Worm (Caenorhabditis elegans) whole organism, L4/young adult: ENCODE data around the gene C53A5.17.

Experiments
- W03F9.2 ChIP-seq: fragments of 150-350 bp; optimal IDR thresholded peaks from 2 replicates; lab custom pipeline; 2014; ENCODE audit warnings: missing biosample characterization, missing genetic modification characterization
- dao-5 ChIP-seq: sonication (generic microtip); optimal IDR thresholded peaks from 2 replicates; lab custom pipeline; 2016; ENCODE audit warnings: missing genotype, missing genetic modification characterization, moderate library complexity, missing compliant biosample characterization
- him-1 ChIP-seq: sonication (generic microtip); optimal IDR thresholded peaks from 2 replicates; lab custom pipeline; 2016; ENCODE audit warnings: missing genotype, missing genetic modification reagents, missing genetic modification characterization, missing compliant biosample characterization

C53A5.17 gene

DNA sequence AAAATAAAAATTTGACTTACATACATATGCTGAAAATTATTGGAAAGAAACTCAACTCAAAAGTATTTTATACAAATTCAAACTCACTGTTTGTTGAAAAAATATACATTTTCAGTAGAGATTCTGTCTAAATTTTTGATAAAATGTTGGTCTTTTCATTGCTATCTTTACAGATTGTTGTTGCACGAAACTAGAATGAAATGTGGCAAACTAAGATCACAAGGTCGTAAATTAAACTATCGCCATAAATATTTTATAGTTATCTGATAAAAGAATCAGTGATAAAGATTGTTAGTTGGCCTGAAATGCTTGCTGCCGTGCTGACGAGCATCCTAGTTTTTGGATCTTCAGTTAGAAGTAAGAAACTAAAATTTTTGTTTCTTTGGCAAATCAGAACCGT lies 41.9 kb downstream of the C53A5.17 start, which contains the start of gene clec-55:
clec-55 (plus strand) TSS at position 301 of the 400 bp plus-strand sequence.
- TF ChIP-seq W03F9.2 (tag; lab: Kevin White, UChicago) (no peak), dao-5 (tag; lab: Kevin White, UChicago) (no peak), him-1 (no peak)

DNA sequence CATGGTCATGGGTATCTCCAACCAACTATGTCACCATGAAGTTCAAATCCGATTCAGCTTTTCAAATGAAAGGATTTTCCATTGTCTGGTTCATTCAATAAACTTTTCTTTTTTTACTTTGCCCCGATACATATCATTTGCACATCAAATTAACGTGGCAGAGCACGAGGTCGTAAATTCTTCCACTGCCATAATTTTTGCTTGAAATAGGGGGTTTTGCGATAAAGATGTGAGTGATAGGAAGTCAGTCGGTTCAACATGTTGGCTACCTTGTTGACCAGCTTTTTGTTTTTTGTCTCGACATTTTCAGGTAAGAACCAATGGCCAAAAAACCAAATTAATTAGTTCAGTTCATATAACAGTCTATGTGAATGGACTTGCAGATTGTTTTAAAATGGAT lies 44.2 kb downstream of the C53A5.17 start, which contains the start of gene clec-54:
clec-54 (plus strand) TSS at position 224 of the 400 bp plus-strand sequence.
- no peak for TF ChIP-seq him-1
- TF ChIP-seq W03F9.2 (tag; lab: Kevin White, UChicago) = no peak
- TF ChIP-seq dao-5 (tag; lab: Kevin White, UChicago) = no peak

ce11 chrV:14474099-14474498 lies 46.8 kb downstream of the C53A5.17 start, which contains the start of gene clec-56:
Gene clec-56 (plus strand): TSS chrV:14474399.
- TF ChIP-seq dao-5 (tag; lab: Kevin White, UChicago) (no peak), W03F9.2 (tag; lab: Kevin White, UChicago) (no peak), him-1 (no peak)

DNA sequence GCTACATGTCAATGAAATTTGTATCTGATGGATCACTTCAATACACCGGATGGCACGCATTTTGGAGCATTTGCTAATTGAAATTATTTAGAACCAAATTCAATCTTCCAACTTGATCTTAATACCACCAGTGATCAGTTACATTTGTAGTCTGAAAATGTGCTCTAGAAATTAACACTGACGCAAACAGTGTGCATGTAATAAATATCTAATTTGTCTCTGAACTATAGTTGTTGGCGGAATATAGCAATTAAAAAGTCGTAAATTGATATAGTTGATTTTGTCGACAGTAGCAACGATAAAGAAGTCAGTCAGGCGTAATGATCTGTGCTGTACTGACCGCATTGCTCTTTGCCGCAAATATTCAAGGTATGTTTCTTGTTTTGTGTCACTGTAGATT lies 48.7 kb downstream of the C53A5.17 start, which contains the start of gene clec-227:
clec-227 (plus strand) TSS at position 301 of the 400 bp plus-strand sequence.
- TF ChIP-seq him-1 = no peak
- no peak for TF ChIP-seq W03F9.2 (tag; lab: Kevin White, UChicago)
- TF ChIP-seq dao-5 (tag; lab: Kevin White, UChicago) = no peak
